Fruit fly (Drosophila melanogaster) whole organism, embryonic: ENCODE data around the gene Arp8.
A peak's percentile ranks its signal among the peaks of the same experiment; 100 is the strongest.

Source experiments
- Antp ChIP-seq: fragments of 200-800 bp; sonication (Bioruptor generic); optimal IDR thresholded peaks from 3 replicates; lab custom pipeline; 2016; ENCODE audit warnings: missing biosample characterization, missing genetic modification characterization
- Atf6 ChIP-seq: fragments of 200-800 bp; sonication (Bioruptor generic); IDR thresholded peaks from 2 replicates; pipeline ENCODE4 v1.3.6; 2022; ENCODE audit warnings: missing biosample characterization, missing genetic modification characterization
- Bdp1 ChIP-seq: fragments of 200-800 bp; sonication (Bioruptor generic); optimal IDR thresholded peaks from 3 replicates; lab custom pipeline; 2016; ENCODE audit warnings: missing biosample characterization, missing genetic modification characterization
- Bgb ChIP-seq: fragments of 200-800 bp; sonication (Bioruptor generic); IDR thresholded peaks from 2 replicates; pipeline ENCODE4 v1.3.6; 2022; ENCODE audit warnings: missing biosample characterization, missing genetic modification characterization; ENCODE audit not compliant: partially characterized antibody
- BtbVII ChIP-seq: fragments of 200-800 bp; sonication (Bioruptor generic); optimal IDR thresholded peaks from 3 replicates; lab custom pipeline; 2017; ENCODE audit warnings: missing biosample characterization, mild to moderate bottlenecking, missing genetic modification characterization
- CG11456 ChIP-seq: fragments of 200-800 bp; sonication (Bioruptor generic); IDR thresholded peaks from 3 replicates; pipeline ENCODE4 v1.3.6; 2022; ENCODE audit warnings: missing biosample characterization, missing genetic modification characterization
- CG12104 ChIP-seq: fragments of 200-800 bp; sonication (Bioruptor generic); optimal IDR thresholded peaks from 3 replicates; lab custom pipeline; 2016; ENCODE audit warnings: missing biosample characterization, missing genetic modification characterization
- CG12299 ChIP-seq: fragments of 200-800 bp; sonication (Bioruptor generic); optimal IDR thresholded peaks from 2 replicates; lab custom pipeline; 2018; ENCODE audit warnings: missing biosample characterization, mild to moderate bottlenecking, missing genetic modification characterization
- CG12659 ChIP-seq: fragments of 200-800 bp; sonication (Bioruptor generic); optimal IDR thresholded peaks from 3 replicates; lab custom pipeline; 2017; ENCODE audit warnings: mild to moderate bottlenecking, missing biosample characterization, missing genetic modification reagents, missing genetic modification characterization
- CG16815 ChIP-seq: fragments of 200-800 bp; sonication (Bioruptor generic); optimal IDR thresholded peaks from 3 replicates; lab custom pipeline; 2017; ENCODE audit warnings: missing biosample characterization, mild to moderate bottlenecking, missing genetic modification characterization
- CG17385 ChIP-seq: fragments of 200-800 bp; sonication (Bioruptor generic); optimal IDR thresholded peaks from 3 replicates; lab custom pipeline; 2018; ENCODE audit warnings: missing biosample characterization, mild to moderate bottlenecking, missing genetic modification characterization
- CG17912 ChIP-seq: fragments of 200-800 bp; sonication (Bioruptor generic); optimal IDR thresholded peaks from 2 replicates; lab custom pipeline; 2018; ENCODE audit warnings: missing biosample characterization, mild to moderate bottlenecking, missing genetic modification characterization
- CG2129 ChIP-seq: fragments of 200-800 bp; sonication (Bioruptor generic); IDR thresholded peaks from 2 replicates; pipeline ENCODE4 v1.3.6; 2022; ENCODE audit warnings: missing biosample characterization, missing genetic modification characterization; ENCODE audit not compliant: partially characterized antibody
- CG4617 ChIP-seq: fragments of 200-800 bp; sonication (Bioruptor generic); optimal IDR thresholded peaks from 3 replicates; lab custom pipeline; 2016; ENCODE audit warnings: missing biosample characterization, missing genetic modification characterization, borderline replicate concordance
- CG6689 ChIP-seq: fragments of 200-800 bp; sonication (Bioruptor generic); IDR thresholded peaks from 2 replicates; pipeline ENCODE4 v1.3.6; 2022; ENCODE audit warnings: missing biosample characterization, missing genetic modification characterization
- CG7839 ChIP-seq: fragments of 200-800 bp; sonication (Bioruptor generic); optimal IDR thresholded peaks from 3 replicates; lab custom pipeline; 2018; ENCODE audit warnings: missing biosample characterization, mild to moderate bottlenecking, missing genetic modification characterization, moderate library complexity
- CG7987 ChIP-seq: fragments of 200-800 bp; sonication (Bioruptor generic); optimal IDR thresholded peaks from 2 replicates; lab custom pipeline; 2018; ENCODE audit warnings: missing biosample characterization, mild to moderate bottlenecking, missing genetic modification characterization, moderate library complexity
- CG9215 ChIP-seq: fragments of 200-800 bp; sonication (Bioruptor generic); IDR thresholded peaks from 2 replicates; pipeline ENCODE4 v1.3.6; 2022; ENCODE audit warnings: missing biosample characterization, missing genetic modification characterization
- CkIIα-i1 ChIP-seq: fragments of 200-800 bp; sonication (Bioruptor generic); IDR thresholded peaks from 2 replicates; pipeline ENCODE4 v1.3.6; 2022; ENCODE audit warnings: missing biosample characterization, missing genetic modification characterization
- Dp ChIP-seq: fragments of 200-800 bp; sonication (Bioruptor generic); optimal IDR thresholded peaks from 2 replicates; lab custom pipeline; 2018; ENCODE audit warnings: missing biosample characterization, mild to moderate bottlenecking, missing genetic modification characterization, moderate library complexity
- E2f1 ChIP-seq: fragments of 200-800 bp; sonication (Bioruptor generic); IDR thresholded peaks from 2 replicates; pipeline ENCODE4 v1.3.6; 2022; ENCODE audit warnings: missing biosample characterization, missing genetic modification characterization
- Hr51 ChIP-seq, 2 experiments: fragments of 200-800 bp; sonication (Bioruptor generic); optimal IDR thresholded peaks; 2 replicates in 1 of 2; 3 replicates in 1 of 2; lab custom pipeline; 2016 to 2018; ENCODE audit warnings: missing biosample characterization in 2 of 2, missing genetic modification characterization in 2 of 2, mild to moderate bottlenecking in 1 of 2, moderate library complexity in 1 of 2
- Mrtf ChIP-seq: fragments of 200-800 bp; sonication (Bioruptor generic); IDR thresholded peaks from 3 replicates; pipeline ENCODE4 v1.3.6; 2022; ENCODE audit warnings: missing biosample characterization, missing genetic modification characterization
- Oaz ChIP-seq: fragments of 200-800 bp; sonication (Bioruptor generic); IDR thresholded peaks from 2 replicates; pipeline ENCODE4 v1.3.6; 2022; ENCODE audit warnings: missing biosample characterization, missing genetic modification characterization
- PHDP ChIP-seq: fragments of 200-800 bp; sonication (Bioruptor generic); optimal IDR thresholded peaks from 3 replicates; lab custom pipeline; 2018; ENCODE audit warnings: missing biosample characterization, mild to moderate bottlenecking, missing genetic modification characterization, moderate library complexity
- Ravus ChIP-seq: fragments of 200-800 bp; sonication (Bioruptor generic); IDR thresholded peaks from 2 replicates; pipeline ENCODE4 v1.3.6; 2022; ENCODE audit warnings: missing biosample characterization, missing genetic modification characterization
- Sry-β ChIP-seq: fragments of 200-800 bp; sonication (Bioruptor generic); optimal IDR thresholded peaks from 2 replicates; lab custom pipeline; 2018; ENCODE audit warnings: missing biosample characterization, mild to moderate bottlenecking, missing genetic modification characterization, moderate library complexity
- Tbp ChIP-seq: fragments of >200 bp; optimal IDR thresholded peaks from 2 replicates; lab custom pipeline; 2018; ENCODE audit warnings: missing biosample characterization, missing genetic modification characterization
- abd-A ChIP-seq: fragments of 200-800 bp; sonication (Bioruptor generic); optimal IDR thresholded peaks from 3 replicates; lab custom pipeline; 2019; ENCODE audit warnings: missing biosample characterization, mild to moderate bottlenecking, missing genetic modification characterization, moderate library complexity
- ap ChIP-seq: fragments of 200-800 bp; sonication (Bioruptor generic); IDR thresholded peaks from 2 replicates; pipeline ENCODE4 v1.3.6; 2022; ENCODE audit warnings: missing biosample characterization, missing genetic modification characterization
- chif ChIP-seq, 2 experiments: fragments of 200-800 bp; sonication (Bioruptor generic); optimal IDR thresholded peaks; 3 replicates each; lab custom pipeline; 2016; ENCODE audit warnings: missing biosample characterization in 2 of 2, missing genetic modification characterization in 2 of 2
- crc ChIP-seq: fragments of 200-800 bp; sonication (Bioruptor generic); optimal IDR thresholded peaks from 2 replicates; lab custom pipeline; 2016; ENCODE audit warnings: missing biosample characterization, missing genetic modification characterization
- ems ChIP-seq: fragments of 200-800 bp; sonication (Bioruptor generic); optimal IDR thresholded peaks from 3 replicates; lab custom pipeline; 2016; ENCODE audit warnings: missing biosample characterization, missing genetic modification characterization
- fd64A ChIP-seq: fragments of 200-800 bp; sonication (Bioruptor generic); optimal IDR thresholded peaks from 3 replicates; lab custom pipeline; 2018; ENCODE audit warnings: missing biosample characterization, mild to moderate bottlenecking, missing genetic modification characterization
- fd96Cb ChIP-seq: fragments of 200-800 bp; sonication (Bioruptor generic); optimal IDR thresholded peaks from 2 replicates; lab custom pipeline; 2018; ENCODE audit warnings: missing biosample characterization, mild to moderate bottlenecking, missing genetic modification characterization, moderate library complexity
- gcm2 ChIP-seq: fragments of 200-800 bp; sonication (Bioruptor generic); optimal IDR thresholded peaks from 2 replicates; lab custom pipeline; 2016; ENCODE audit warnings: missing biosample characterization, missing genetic modification characterization
- grn ChIP-seq: fragments of 200-800 bp; sonication (Bioruptor generic); optimal IDR thresholded peaks from 3 replicates; lab custom pipeline; 2017; ENCODE audit warnings: missing biosample characterization, missing genetic modification characterization
- gsb-n ChIP-seq: fragments of 200-800 bp; sonication (Bioruptor generic); optimal IDR thresholded peaks from 3 replicates; lab custom pipeline; 2018; ENCODE audit warnings: missing biosample characterization, mild to moderate bottlenecking, missing genetic modification characterization
- inv ChIP-seq: fragments of 200-800 bp; sonication (Bioruptor generic); IDR thresholded peaks from 2 replicates; pipeline ENCODE4 v1.3.6; 2022; ENCODE audit warnings: missing biosample characterization, missing genetic modification characterization; ENCODE audit not compliant: partially characterized antibody
- lmd ChIP-seq: fragments of 200-800 bp; sonication (Bioruptor generic); IDR thresholded peaks from 2 replicates; pipeline ENCODE4 v1.3.6; 2022; ENCODE audit warnings: missing biosample characterization, missing genetic modification characterization
- odd ChIP-seq: fragments of 200-800 bp; sonication (Bioruptor generic); optimal IDR thresholded peaks from 2 replicates; lab custom pipeline; 2017; ENCODE audit warnings: missing biosample characterization, mild to moderate bottlenecking, missing genetic modification characterization
- phol ChIP-seq: fragments of 200-800 bp; sonication (Bioruptor generic); optimal IDR thresholded peaks from 3 replicates; lab custom pipeline; 2018; ENCODE audit warnings: missing biosample characterization, mild to moderate bottlenecking, missing genetic modification characterization, moderate library complexity
- pum ChIP-seq: fragments of 200-800 bp; sonication (Bioruptor generic); optimal IDR thresholded peaks from 2 replicates; lab custom pipeline; 2016; ENCODE audit warnings: missing biosample characterization, missing genetic modification characterization
- slou ChIP-seq: fragments of 200-800 bp; sonication (Bioruptor generic); optimal IDR thresholded peaks from 3 replicates; lab custom pipeline; 2016; ENCODE audit warnings: missing biosample characterization, missing genetic modification characterization
- tll ChIP-seq, 2 experiments: fragments of 200-800 bp in 1 of 2; fragments of >200 bp in 1 of 2; sonication (Bioruptor generic) in 1 of 2; optimal IDR thresholded peaks; 2 replicates each; lab custom pipeline; 2017 to 2019; ENCODE audit warnings: missing biosample characterization in 2 of 2, missing genetic modification characterization in 2 of 2, mild to moderate bottlenecking in 1 of 2, moderate library complexity in 1 of 2
- twi ChIP-seq: fragments of 200-800 bp; optimal IDR thresholded peaks from 2 replicates; lab custom pipeline; 2019; ENCODE audit warnings: missing biosample characterization, mild to moderate bottlenecking, missing genetic modification characterization, moderate library complexity
- unpg ChIP-seq: fragments of 200-800 bp; sonication (Bioruptor generic); optimal IDR thresholded peaks from 3 replicates; lab custom pipeline; 2018; ENCODE audit warnings: missing biosample characterization, mild to moderate bottlenecking, missing genetic modification characterization, moderate library complexity
- wdn ChIP-seq: fragments of 200-800 bp; sonication (Bioruptor generic); IDR thresholded peaks from 2 replicates; pipeline ENCODE4 v1.3.6; 2022; ENCODE audit warnings: missing biosample characterization, missing genetic modification characterization
- zen2 ChIP-seq: fragments of 200-800 bp; sonication (Bioruptor generic); IDR thresholded peaks from 3 replicates; pipeline ENCODE4 v1.3.6; 2022; ENCODE audit warnings: missing biosample characterization, missing genetic modification characterization; ENCODE audit not compliant: partially characterized antibody

The Arp8 gene

dm6 chrX:17880269-17880889, 19.8 kb upstream of the Arp8 start (continued):
- peak; percentile 96 for TF ChIP-seq Antp (GFP tag; lab: Kevin White, UChicago)
- peak; percentile 94 for TF ChIP-seq Mrtf (GFP tag; lab: Robert Waterston, UW)
- peak; percentile 14 for TF ChIP-seq Sry-β (GFP tag; lab: Kevin White, UChicago)
- TF ChIP-seq ap (GFP tag; lab: Robert Waterston, UW), result peak; percentile 90
- TF ChIP-seq fd96Cb, result peak; percentile 90
- no peak for TF ChIP-seq Tbp (GFP tag; lab: Kevin White, UChicago)
- peak; percentile 94 for TF ChIP-seq crc
- TF ChIP-seq CG12299 (tag; lab: Kevin White, UChicago), result peak; percentile 93
- TF ChIP-seq CG9215 (GFP tag; lab: Robert Waterston, UW), result peak; percentile 94
- peak; percentile 85 for TF ChIP-seq Ravus
- peak; percentile 93 for TF ChIP-seq CG17912 (GFP tag; lab: Kevin White, UChicago)
- peak; percentile 46; the same call in 1 of the 2 replicates for TF ChIP-seq CkIIα-i1 (GFP tag; lab: Robert Waterston, UW)
- TF ChIP-seq ems (GFP tag; lab: Kevin White, UChicago), result peak; percentile 96
- TF ChIP-seq wdn (GFP tag; lab: Robert Waterston, UW), result peak; percentile 94
- TF ChIP-seq tll (GFP tag; optimal IDR thresholded peaks at IDR 0.05; lab: Kevin White, UChicago), result no peak
- TF ChIP-seq lmd, result peak; percentile 96
- peak; percentile 93 for TF ChIP-seq chif (GFP tag; optimal IDR thresholded peaks at IDR 0.05; lab: Kevin White, UChicago)
- TF ChIP-seq slou (GFP tag; lab: Kevin White, UChicago), result peak; percentile 89
- peak; percentile 99 for TF ChIP-seq abd-A (tag; lab: Kevin White, UChicago)
- no peak for TF ChIP-seq CG2129 (GFP tag; lab: Robert Waterston, UW)
- TF ChIP-seq CG12104 (GFP tag; lab: Kevin White, UChicago), result peak; percentile 79
- TF ChIP-seq Oaz (GFP tag; lab: Robert Waterston, UW), result peak; percentile 86
- TF ChIP-seq BtbVII (GFP tag; lab: Kevin White, UChicago), result peak; percentile 90
- peak; percentile 83 for TF ChIP-seq grn (GFP tag; lab: Kevin White, UChicago)
- peak; percentile 97 for TF ChIP-seq CG7839
- peak; percentile 94 for TF ChIP-seq pum (GFP tag; lab: Kevin White, UChicago)
- TF ChIP-seq twi (tag; lab: Kevin White, UChicago), result peak; percentile 90
- no peak for TF ChIP-seq inv (GFP tag; lab: Robert Waterston, UW)
- TF ChIP-seq odd (GFP tag; lab: Kevin White, UChicago), result peak; percentile 86
- peak; percentile 96 for TF ChIP-seq CG12659
- peak; percentile 94 to 95 for TF ChIP-seq Hr51 (GFP tag; optimal IDR thresholded peaks at IDR 0.05; lab: Kevin White, UChicago)
- peak; percentile 88 for TF ChIP-seq phol
- peak; percentile 93 for TF ChIP-seq E2f1 (GFP tag; lab: Robert Waterston, UW)
- TF ChIP-seq Atf6 (GFP tag; lab: Robert Waterston, UW), result peak; percentile 96
- TF ChIP-seq unpg (GFP tag; lab: Kevin White, UChicago), result peak; percentile 97
- TF ChIP-seq Bdp1 (GFP tag; lab: Kevin White, UChicago), result peak; percentile 84
- peak; percentile 76 for TF ChIP-seq CG4617 (GFP tag; lab: Kevin White, UChicago)
- TF ChIP-seq fd64A (GFP tag; lab: Kevin White, UChicago), result peak; percentile 90
- no peak for TF ChIP-seq zen2
- TF ChIP-seq gsb-n (tag; lab: Kevin White, UChicago), result peak; percentile 92
- TF ChIP-seq PHDP (tag; lab: Kevin White, UChicago), result peak; percentile 96
- TF ChIP-seq CG7987 (GFP tag; lab: Kevin White, UChicago), result peak; percentile 83
- no peak for TF ChIP-seq Bgb (GFP tag; lab: Robert Waterston, UW)
- TF ChIP-seq Dp (GFP tag; lab: Kevin White, UChicago), result peak; percentile 14
- TF ChIP-seq CG17385 (GFP tag; lab: Kevin White, UChicago), result peak; percentile 93
- peak; percentile 94 for TF ChIP-seq CG6689
- peak; percentile 92 for TF ChIP-seq gcm2 (GFP tag; lab: Kevin White, UChicago)
- TF ChIP-seq CG11456 (GFP tag; lab: Robert Waterston, UW), result peak; percentile 98
- peak; percentile 92 for TF ChIP-seq CG16815 (GFP tag; lab: Kevin White, UChicago)
